Worm (Caenorhabditis elegans) whole organism, L1 larva: Measurements from ENCODE around the gene F58A3.3.

Experiments
- C34B4.2 ChIP-seq: sonication (generic microtip); optimal IDR thresholded peaks from 2 replicates; lab custom pipeline; 2017; ENCODE audit warnings: mild to moderate bottlenecking, missing genetic modification characterization, missing compliant biosample characterization
- aly-2 ChIP-seq: fragments of 150-350 bp; optimal IDR thresholded peaks from 2 replicates; lab custom pipeline; 2014; ENCODE audit warnings: missing biosample characterization, missing genetic modification characterization
- dpl-1 ChIP-seq, 3 experiments: fragments of 150-350 bp in 2 of 3; sonication (generic microtip) in 1 of 3; optimal IDR thresholded peaks; 2 replicates each; lab custom pipeline; 2014 to 2017; ENCODE audit warnings: missing biosample characterization in 3 of 3, missing genetic modification characterization in 3 of 3, missing genetic modification reagents in 3 of 3
- elt-2 ChIP-seq: sonication (generic microtip); optimal IDR thresholded peaks from 2 replicates; lab custom pipeline; 2016; ENCODE audit warnings: missing genetic modification characterization, mild to moderate bottlenecking, inconsistent platforms, missing compliant biosample characterization, missing genetic modification reagents
- fkh-4 ChIP-seq: sonication (generic microtip); optimal IDR thresholded peaks from 2 replicates; lab custom pipeline; 2016; ENCODE audit warnings: missing compliant biosample characterization, missing genetic modification characterization, borderline replicate concordance
- fos-1 ChIP-seq: fragments of 150-350 bp; optimal IDR thresholded peaks from 2 replicates; lab custom pipeline; 2014; ENCODE audit warnings: missing biosample characterization, missing genetic modification characterization
- jun-1 ChIP-seq: fragments of 150-350 bp; optimal IDR thresholded peaks from 2 replicates; lab custom pipeline; 2014; ENCODE audit warnings: missing biosample characterization, missing genetic modification reagents, missing genetic modification characterization
- lin-13 ChIP-seq: fragments of 150-350 bp; optimal IDR thresholded peaks from 2 replicates; lab custom pipeline; 2014; ENCODE audit warnings: missing biosample characterization, missing genetic modification reagents, missing genetic modification characterization
- lir-3 ChIP-seq: sonication (generic microtip); optimal IDR thresholded peaks from 2 replicates; lab custom pipeline; 2016; ENCODE audit warnings: mild to moderate bottlenecking, missing genetic modification characterization, moderate library complexity, missing compliant biosample characterization; ENCODE audit not compliant: poor library complexity
- mep-1 ChIP-seq: fragments of 150-350 bp; optimal IDR thresholded peaks from 2 replicates; lab custom pipeline; 2014; ENCODE audit warnings: missing biosample characterization, missing genetic modification characterization
- nhr-237 ChIP-seq: fragments of 150-350 bp; optimal IDR thresholded peaks from 2 replicates; lab custom pipeline; 2014; ENCODE audit warnings: missing biosample characterization, missing genetic modification characterization
- pqm-1 ChIP-seq: sonication (generic microtip); optimal IDR thresholded peaks from 3 replicates; lab custom pipeline; 2017; ENCODE audit warnings: missing biosample characterization, missing genetic modification characterization
- skn-1 ChIP-seq: fragments of 150-350 bp; optimal IDR thresholded peaks from 2 replicates; lab custom pipeline; 2014; ENCODE audit warnings: missing biosample characterization, missing genetic modification characterization
- snpc-4 ChIP-seq: fragments of 150-350 bp; optimal IDR thresholded peaks from 2 replicates; lab custom pipeline; 2014; ENCODE audit warnings: missing biosample characterization, missing genetic modification characterization

DNA sequence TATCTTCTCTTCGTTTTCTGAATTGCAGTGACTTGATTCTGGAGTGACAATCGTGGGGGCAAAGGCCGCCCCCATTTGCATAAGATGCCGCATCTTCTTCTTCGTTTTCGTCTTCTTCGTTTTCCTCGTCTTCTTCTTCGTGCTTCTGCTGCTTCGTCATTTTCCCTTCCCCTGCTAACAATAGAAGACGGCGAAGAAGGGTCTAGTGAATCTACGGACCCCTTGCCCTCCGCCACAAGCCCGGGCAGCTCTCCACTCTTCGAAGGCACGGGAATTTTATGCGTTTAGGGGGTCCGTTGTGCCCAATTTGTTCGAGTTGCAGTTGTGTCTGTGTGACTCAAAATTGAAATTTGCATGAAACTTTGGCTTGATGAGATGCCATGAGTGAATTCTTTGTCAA lies 19.4 kb downstream of the F58A3.3 start:
- no peak for TF ChIP-seq snpc-4 (tag; lab: Kevin White, UChicago)
- no peak for TF ChIP-seq nhr-237 (tag; lab: Kevin White, UChicago)
- TF ChIP-seq lin-13 (GFP tag; lab: Kevin White, UChicago) = no peak
- no peak for TF ChIP-seq aly-2 (tag; lab: Kevin White, UChicago)
- no peak for TF ChIP-seq skn-1 (tag; lab: Kevin White, UChicago)
- no peak for TF ChIP-seq dpl-1 (GFP tag; optimal IDR thresholded peaks at IDR 0.05; lab: Kevin White, UChicago)
- no peak for TF ChIP-seq jun-1 (tag; lab: Kevin White, UChicago)
- TF ChIP-seq fos-1 (tag; lab: Kevin White, UChicago) = no peak
- TF ChIP-seq pqm-1 (tag; lab: Kevin White, UChicago) = no peak
- no peak for TF ChIP-seq elt-2 (tag; lab: Kevin White, UChicago)
- no peak for TF ChIP-seq mep-1 (tag; lab: Kevin White, UChicago)
- no peak for TF ChIP-seq fkh-4 (tag; lab: Kevin White, UChicago)
- TF ChIP-seq C34B4.2 (tag; lab: Kevin White, UChicago) = no peak
- no peak for TF ChIP-seq lir-3 (tag; lab: Kevin White, UChicago)
